Worm (Caenorhabditis elegans) whole organism, mixed stage, embryonic: ENCODE data around the gene evl-14.

Source experiments
- M03D4.4 ChIP-seq: sonication (generic microtip); optimal IDR thresholded peaks from 2 replicates; lab custom pipeline; 2017; ENCODE audit warnings: mild to moderate bottlenecking, missing genetic modification characterization, missing compliant biosample characterization
- bed-3 ChIP-seq: fragments of 200-800 bp; sonication (Bioruptor generic); optimal IDR thresholded peaks from 3 replicates; lab custom pipeline; 2018; ENCODE audit warnings: mild to moderate bottlenecking, missing genetic modification characterization, moderate library complexity, missing compliant biosample characterization
- blmp-1 ChIP-seq: fragments of 150-350 bp; optimal IDR thresholded peaks from 2 replicates; lab custom pipeline; 2014; ENCODE audit warnings: missing biosample characterization, missing genetic modification characterization
- ceh-39 ChIP-seq: fragments of 150-350 bp; optimal IDR thresholded peaks from 2 replicates; lab custom pipeline; 2014; ENCODE audit warnings: missing biosample characterization, missing genetic modification characterization
- ceh-43 ChIP-seq: fragments of 200-800 bp; sonication (Bioruptor generic); optimal IDR thresholded peaks from 2 replicates; lab custom pipeline; 2018; ENCODE audit warnings: mild to moderate bottlenecking, missing genetic modification characterization, moderate library complexity, missing compliant biosample characterization
- ceh-83 ChIP-seq: fragments of 200-800 bp; sonication (Bioruptor generic); optimal IDR thresholded peaks from 2 replicates; lab custom pipeline; 2018; ENCODE audit warnings: mild to moderate bottlenecking, missing genetic modification characterization, missing compliant biosample characterization
- ces-1 ChIP-seq: fragments of 150-350 bp; optimal IDR thresholded peaks from 2 replicates; lab custom pipeline; 2014; ENCODE audit warnings: missing biosample characterization, missing genetic modification reagents, missing genetic modification characterization
- cnd-1 ChIP-seq: fragments of 200-800 bp; sonication (Bioruptor generic); optimal IDR thresholded peaks from 2 replicates; lab custom pipeline; 2018; ENCODE audit warnings: mild to moderate bottlenecking, missing genetic modification characterization, missing compliant biosample characterization
- drap-1 ChIP-seq: fragments of 200-800 bp; sonication (Bioruptor generic); optimal IDR thresholded peaks from 3 replicates; lab custom pipeline; 2018; ENCODE audit warnings: mild to moderate bottlenecking, missing genetic modification characterization, missing compliant biosample characterization
- elt-1 ChIP-seq: sonication (generic microtip); optimal IDR thresholded peaks from 2 replicates; lab custom pipeline; 2017; ENCODE audit warnings: missing genetic modification characterization, mild to moderate bottlenecking, missing compliant biosample characterization, antibody characterized with exemption, moderate library complexity, borderline replicate concordance; ENCODE audit not compliant: insufficient read depth
- elt-3 ChIP-seq: fragments of 150-350 bp; optimal IDR thresholded peaks from 2 replicates; lab custom pipeline; 2014; ENCODE audit warnings: missing biosample characterization, missing genetic modification characterization
- flh-1 ChIP-seq: fragments of 200-800 bp; sonication (Bioruptor generic); optimal IDR thresholded peaks from 2 replicates; lab custom pipeline; 2018; ENCODE audit warnings: mild to moderate bottlenecking, missing genetic modification characterization, moderate library complexity, missing compliant biosample characterization
- ham-2 ChIP-seq: fragments of 200-800 bp; sonication (Bioruptor generic); optimal IDR thresholded peaks from 2 replicates; lab custom pipeline; 2018; ENCODE audit warnings: mild to moderate bottlenecking, missing genetic modification characterization, missing compliant biosample characterization
- hlh-1 ChIP-seq: fragments of 150-350 bp; optimal IDR thresholded peaks from 2 replicates; lab custom pipeline; 2014; ENCODE audit warnings: missing biosample characterization, missing genetic modification reagents, missing genetic modification characterization
- lin-32 ChIP-seq: fragments of 200-800 bp; sonication (Bioruptor generic); optimal IDR thresholded peaks from 2 replicates; lab custom pipeline; 2018; ENCODE audit warnings: mild to moderate bottlenecking, missing genetic modification characterization, missing compliant biosample characterization
- lsy-2 ChIP-seq: fragments of 150-350 bp; optimal IDR thresholded peaks from 2 replicates; lab custom pipeline; 2014; ENCODE audit warnings: missing biosample characterization, missing genetic modification characterization
- mab-5 ChIP-seq: fragments of 150-350 bp; optimal IDR thresholded peaks from 2 replicates; lab custom pipeline; 2014; ENCODE audit warnings: missing biosample characterization, missing genetic modification characterization
- mep-1 ChIP-seq: fragments of 150-350 bp; optimal IDR thresholded peaks from 2 replicates; lab custom pipeline; 2017; ENCODE audit warnings: missing biosample characterization, missing genetic modification reagents, missing genetic modification characterization, inconsistent platforms
- mls-2 ChIP-seq: sonication (generic microtip); optimal IDR thresholded peaks from 2 replicates; lab custom pipeline; 2016; ENCODE audit warnings: mild to moderate bottlenecking, missing genetic modification characterization, moderate library complexity, missing compliant biosample characterization
- nhr-12 ChIP-seq: fragments of 150-350 bp; optimal IDR thresholded peaks from 2 replicates; lab custom pipeline; 2014; ENCODE audit warnings: missing biosample characterization, missing genetic modification characterization
- nhr-2 ChIP-seq: fragments of 150-350 bp; optimal IDR thresholded peaks from 2 replicates; lab custom pipeline; 2014; ENCODE audit warnings: missing biosample characterization, missing genetic modification characterization
- nhr-237 ChIP-seq: fragments of 150-350 bp; optimal IDR thresholded peaks from 2 replicates; lab custom pipeline; 2014; ENCODE audit warnings: missing biosample characterization, missing genetic modification characterization
- nhr-28 ChIP-seq: fragments of 150-350 bp; optimal IDR thresholded peaks from 2 replicates; lab custom pipeline; 2014; ENCODE audit warnings: missing biosample characterization, missing genetic modification characterization
- nhr-76 ChIP-seq: sonication (generic microtip); optimal IDR thresholded peaks from 2 replicates; lab custom pipeline; 2017; ENCODE audit warnings: missing biosample characterization, missing genetic modification characterization
- pha-4 ChIP-seq: fragments of 150-350 bp; optimal IDR thresholded peaks from 2 replicates; lab custom pipeline; 2018; ENCODE audit warnings: missing biosample characterization, missing genetic modification reagents, missing genetic modification characterization
- sem-2 ChIP-seq: fragments of 200-800 bp; sonication (Bioruptor generic); optimal IDR thresholded peaks from 2 replicates; lab custom pipeline; 2018; ENCODE audit warnings: mild to moderate bottlenecking, missing genetic modification characterization, missing compliant biosample characterization
- snpc-4 ChIP-seq: fragments of 150-350 bp; optimal IDR thresholded peaks from 2 replicates; lab custom pipeline; 2014; ENCODE audit warnings: missing biosample characterization, missing genetic modification characterization
- sptf-1 ChIP-seq: sonication (generic microtip); optimal IDR thresholded peaks from 2 replicates; lab custom pipeline; 2017; ENCODE audit warnings: mild to moderate bottlenecking, missing genetic modification characterization, moderate library complexity, missing compliant biosample characterization
- unc-120 ChIP-seq: sonication (generic microtip); optimal IDR thresholded peaks from 2 replicates; lab custom pipeline; 2017; ENCODE audit warnings: missing genetic modification characterization, missing compliant biosample characterization; ENCODE audit not compliant: poor library complexity, severe bottlenecking
- unc-39 ChIP-seq: fragments of 150-350 bp; optimal IDR thresholded peaks from 2 replicates; lab custom pipeline; 2014; ENCODE audit warnings: missing biosample characterization, missing genetic modification characterization
- unc-62 ChIP-seq: fragments of 150-350 bp; optimal IDR thresholded peaks from 2 replicates; lab custom pipeline; 2014; ENCODE audit warnings: missing biosample characterization, missing genetic modification reagents, missing genetic modification characterization
- ztf-11 ChIP-seq: fragments of 150-350 bp; optimal IDR thresholded peaks from 2 replicates; lab custom pipeline; 2014; ENCODE audit warnings: missing biosample characterization, missing genetic modification characterization

Gene evl-14

ce11 chrIII:4309303-4309702 lies 3.6 kb downstream of the evl-14 start:
- TF ChIP-seq ces-1 (GFP tag; lab: Kevin White, UChicago), result no peak
- TF ChIP-seq mab-5, result no peak
- TF ChIP-seq M03D4.4 (tag; lab: Kevin White, UChicago), result no peak
- TF ChIP-seq mep-1 (tag; lab: Kevin White, UChicago), result no peak
- TF ChIP-seq flh-1, result no peak
- TF ChIP-seq unc-39 (tag; lab: Kevin White, UChicago), result no peak
- TF ChIP-seq unc-62 (GFP tag; lab: Kevin White, UChicago), result no peak
- TF ChIP-seq nhr-2 (tag; lab: Kevin White, UChicago), result no peak
- no peak for TF ChIP-seq cnd-1 (tag; lab: Kevin White, UChicago)
- TF ChIP-seq nhr-76 (tag; lab: Kevin White, UChicago), result no peak
- no peak for TF ChIP-seq sptf-1 (tag; lab: Kevin White, UChicago)
- no peak for TF ChIP-seq ceh-43 (GFP tag; lab: Kevin White, UChicago)
- TF ChIP-seq nhr-12 (tag; lab: Kevin White, UChicago), result no peak
- no peak for TF ChIP-seq ceh-83 (GFP tag; lab: Kevin White, UChicago)
- TF ChIP-seq ztf-11 (tag; lab: Kevin White, UChicago), result no peak
- TF ChIP-seq drap-1 (GFP tag; lab: Kevin White, UChicago), result no peak
- no peak for TF ChIP-seq sem-2 (GFP tag; lab: Kevin White, UChicago)
- TF ChIP-seq hlh-1 (tag; lab: Kevin White, UChicago), result no peak

- TF ChIP-seq sptf-1 (tag; lab: Kevin White, UChicago) (no peak), nhr-237 (no peak), nhr-2 (tag; lab: Kevin White, UChicago) (no peak), mep-1 (tag; lab: Kevin White, UChicago) (no peak), hlh-1 (tag; lab: Kevin White, UChicago) (no peak), nhr-12 (tag; lab: Kevin White, UChicago) (no peak), nhr-28 (tag; lab: Kevin White, UChicago) (no peak), mls-2 (tag; lab: Kevin White, UChicago) (no peak), bed-3 (GFP tag; lab: Kevin White, UChicago) (no peak), elt-3 (no peak), blmp-1 (tag; lab: Kevin White, UChicago) (no peak), ham-2 (GFP tag; lab: Kevin White, UChicago) (no peak), pha-4 (tag; lab: Kevin White, UChicago) (no peak), unc-39 (tag; lab: Kevin White, UChicago) (no peak), flh-1 (no peak), elt-1 (tag; lab: Kevin White, UChicago) (no peak), drap-1 (GFP tag; lab: Kevin White, UChicago) (no peak)
- TF ChIP-seq, all 35 proteins: peak for 0
Measured at ce11 chrIII:4302780-4303179, 10.1 kb downstream of the evl-14 start.

DNA sequence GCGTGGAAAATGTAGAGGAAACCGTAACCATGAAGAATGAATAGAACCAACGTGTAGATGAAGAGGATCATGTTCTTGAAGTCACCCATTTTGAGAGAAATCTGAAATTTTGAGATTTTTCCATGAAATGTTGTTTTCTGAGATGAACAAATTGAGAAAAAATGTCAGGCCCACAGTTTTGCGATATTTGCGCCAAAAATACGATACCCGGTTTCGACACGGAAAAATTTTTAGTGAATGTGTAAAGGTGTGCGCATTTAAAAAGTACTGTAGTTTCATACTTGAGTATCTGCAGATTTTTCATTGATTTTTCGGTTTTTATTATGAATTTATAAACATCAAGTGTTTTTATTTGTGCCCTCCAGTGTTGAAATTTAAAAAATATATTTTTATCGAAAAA lies 10.6 kb downstream of the evl-14 start, which contains the start of gene R10E4.9:
Gene R10E4.9 (minus strand): TSS at position 101 of the 400 bp plus-strand sequence.
- TF ChIP-seq flh-1 (no peak), snpc-4 (tag; lab: Kevin White, UChicago) (no peak), nhr-12 (tag; lab: Kevin White, UChicago) (no peak), elt-3 (no peak), M03D4.4 (tag; lab: Kevin White, UChicago) (no peak), unc-120 (tag; lab: Kevin White, UChicago) (no peak), lsy-2 (tag; lab: Kevin White, UChicago) (no peak), nhr-237 (no peak), lin-32 (no peak), ceh-43 (GFP tag; lab: Kevin White, UChicago) (no peak), ces-1 (GFP tag; lab: Kevin White, UChicago) (no peak), unc-62 (GFP tag; lab: Kevin White, UChicago) (no peak)

- TF ChIP-seq ceh-39 (tag; lab: Kevin White, UChicago) (peak; percentile 13), M03D4.4 (tag; lab: Kevin White, UChicago) (no peak), drap-1 (GFP tag; lab: Kevin White, UChicago) (no peak)
Measured at ce11 chrIII:4300989-4301498, 11.9 kb downstream of the evl-14 start, which contains the start of gene R10E4.11. TSS of gene R10E4.11 (minus strand) at chrIII:4301039.
